Worm (Caenorhabditis elegans) whole organism, L4/young adult: ENCODE results near the gene lips-6.

ENCODE experiments used
- W03F9.2 ChIP-seq: fragments of 150-350 bp; optimal IDR thresholded peaks from 2 replicates; lab custom pipeline; 2014; ENCODE audit warnings: missing biosample characterization, missing genetic modification characterization
- dao-5 ChIP-seq: sonication (generic microtip); optimal IDR thresholded peaks from 2 replicates; lab custom pipeline; 2016; ENCODE audit warnings: missing genotype, missing genetic modification characterization, moderate library complexity, missing compliant biosample characterization
- him-1 ChIP-seq: sonication (generic microtip); optimal IDR thresholded peaks from 2 replicates; lab custom pipeline; 2016; ENCODE audit warnings: missing genotype, missing genetic modification reagents, missing genetic modification characterization, missing compliant biosample characterization

DNA sequence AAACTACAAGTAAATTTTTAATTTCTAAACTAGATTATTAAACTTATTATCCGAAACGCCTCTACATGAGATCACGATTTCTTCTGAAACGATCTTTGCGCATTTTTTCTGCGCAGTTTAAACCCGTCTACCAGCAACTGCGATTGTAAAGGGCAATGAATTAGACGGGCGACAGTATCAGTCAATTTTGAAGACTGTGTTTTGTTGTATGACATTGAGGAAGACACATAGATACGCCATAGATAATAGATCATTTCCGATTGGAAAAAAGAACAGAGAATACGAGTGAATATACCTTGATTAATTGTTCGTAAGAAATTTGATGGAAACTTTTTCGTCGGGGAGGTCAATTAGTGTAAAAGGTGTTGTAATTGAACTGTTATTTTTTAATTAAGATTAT lies 5.9 kb upstream of the lips-6 start:
- TF ChIP-seq him-1 (tag; lab: Kevin White, UChicago) (no peak), dao-5 (no peak), W03F9.2 (tag; lab: Kevin White, UChicago) (no peak)
